Worm (Caenorhabditis elegans) whole organism, mixed stage, embryonic: ENCODE data around the gene fbxa-144.

Source experiments
- ceh-39 ChIP-seq: fragments of 150-350 bp; optimal IDR thresholded peaks from 2 replicates; lab custom pipeline; 2014; ENCODE audit warnings: missing biosample characterization, missing genetic modification characterization
- elt-1 ChIP-seq: sonication (generic microtip); optimal IDR thresholded peaks from 2 replicates; lab custom pipeline; 2017; ENCODE audit warnings: missing genetic modification characterization, mild to moderate bottlenecking, missing compliant biosample characterization, antibody characterized with exemption, moderate library complexity, borderline replicate concordance; ENCODE audit not compliant: insufficient read depth
- elt-3 ChIP-seq: fragments of 150-350 bp; optimal IDR thresholded peaks from 2 replicates; lab custom pipeline; 2014; ENCODE audit warnings: missing biosample characterization, missing genetic modification characterization
- lin-13 ChIP-seq: fragments of 150-350 bp; optimal IDR thresholded peaks from 2 replicates; lab custom pipeline; 2014; ENCODE audit warnings: missing biosample characterization, missing genetic modification characterization
- nhr-2 ChIP-seq: fragments of 150-350 bp; optimal IDR thresholded peaks from 2 replicates; lab custom pipeline; 2014; ENCODE audit warnings: missing biosample characterization, missing genetic modification characterization
- nhr-237 ChIP-seq: fragments of 150-350 bp; optimal IDR thresholded peaks from 2 replicates; lab custom pipeline; 2014; ENCODE audit warnings: missing biosample characterization, missing genetic modification characterization
- nhr-28 ChIP-seq: fragments of 150-350 bp; optimal IDR thresholded peaks from 2 replicates; lab custom pipeline; 2014; ENCODE audit warnings: missing biosample characterization, missing genetic modification characterization
- pha-4 ChIP-seq: fragments of 150-350 bp; optimal IDR thresholded peaks from 2 replicates; lab custom pipeline; 2018; ENCODE audit warnings: missing biosample characterization, missing genetic modification reagents, missing genetic modification characterization
- snpc-4 ChIP-seq: fragments of 150-350 bp; optimal IDR thresholded peaks from 2 replicates; lab custom pipeline; 2014; ENCODE audit warnings: missing biosample characterization, missing genetic modification characterization
- unc-39 ChIP-seq: fragments of 150-350 bp; optimal IDR thresholded peaks from 2 replicates; lab custom pipeline; 2014; ENCODE audit warnings: missing biosample characterization, missing genetic modification characterization
- ztf-11 ChIP-seq: fragments of 150-350 bp; optimal IDR thresholded peaks from 2 replicates; lab custom pipeline; 2014; ENCODE audit warnings: missing biosample characterization, missing genetic modification characterization

DNA sequence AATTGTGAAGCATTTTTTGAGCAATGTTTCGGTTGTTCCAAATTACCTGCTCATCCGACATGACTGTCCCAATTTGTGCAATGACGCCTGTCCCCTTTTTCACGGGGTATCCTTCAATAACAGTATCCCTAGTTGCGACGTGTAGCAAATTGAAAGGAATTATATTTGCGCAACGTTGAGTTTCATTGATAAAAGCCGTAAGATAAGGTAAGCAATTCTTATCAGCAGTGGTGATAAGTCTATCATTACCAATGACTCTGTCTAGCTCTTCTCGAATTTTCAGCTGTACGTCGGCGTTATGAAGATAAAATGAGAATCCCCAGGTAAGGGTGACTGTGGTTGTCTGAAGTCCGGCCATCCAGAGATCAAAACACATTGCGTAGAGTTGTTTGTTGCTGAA, 41.5 kb upstream of the fbxa-144 start:
- no peak for TF ChIP-seq nhr-2 (tag; lab: Kevin White, UChicago)
- no peak for TF ChIP-seq snpc-4 (tag; lab: Kevin White, UChicago)
- TF ChIP-seq ceh-39 = no peak
- TF ChIP-seq pha-4 = no peak
- TF ChIP-seq elt-1 = no peak
- TF ChIP-seq lin-13 (tag; lab: Kevin White, UChicago) = no peak
- no peak for TF ChIP-seq unc-39
- TF ChIP-seq nhr-237 (tag; lab: Kevin White, UChicago) = no peak
- TF ChIP-seq elt-3 = no peak
- TF ChIP-seq ztf-11 (tag; lab: Kevin White, UChicago) = no peak
- no peak for TF ChIP-seq nhr-28 (tag; lab: Kevin White, UChicago)
